Worm (Caenorhabditis elegans): Measurements from ENCODE around the gene C09G5.14.

Gene C09G5.14

ce11 chrII:10704575-10705170 is 18.3 kb downstream of the C09G5.14 start, which contains the start of gene col-39:
Gene col-39, plus strand, starts transcription at chrII:10704916.
- TF ChIP-seq lin-29 (GFP tag; IDR thresholded peaks at IDR 0.05) (no peak), daf-8 (GFP tag; IDR thresholded peaks at IDR 0.05) (no peak), hlh-30 (tag; optimal IDR thresholded peaks at IDR 0.05; ENCODE audit: insufficient read depth) (peak; percentile 17), ama-1 (optimal IDR thresholded peaks at IDR 0.05) (peak; percentile 32), mxl-2 (GFP tag; conservative IDR thresholded peaks at IDR 0.05) (no peak), dmd-9 (GFP tag; IDR thresholded peaks at IDR 0.05) (no peak), madf-5 (GFP tag; IDR thresholded peaks at IDR 0.05) (peak in 1 of 2 experiments; percentile 95; a peak in 2 of 4 replicates), daf-12 (tag; optimal IDR thresholded peaks at IDR 0.05) (no peak), F26F4.8 (GFP tag; conservative IDR thresholded peaks at IDR 0.05) (no peak), nhr-10 (tag; optimal IDR thresholded peaks at IDR 0.05) (no peak), duxl-1 (tag; optimal IDR thresholded peaks at IDR 0.05; ENCODE audit: poor library complexity) (no peak), nhr-25 (tag; optimal IDR thresholded peaks at IDR 0.05; ENCODE audit: borderline replicate concordance, insufficient read depth) (peak; percentile 34), R02D3.7 (tag; optimal IDR thresholded peaks at IDR 0.05) (no peak), spr-1 (tag; optimal IDR thresholded peaks at IDR 0.05) (no peak), dmd-6 (GFP tag; IDR thresholded peaks at IDR 0.05) (no peak), unc-62 (GFP tag; optimal IDR thresholded peaks at IDR 0.05 in 1 of 2) (peak in 1 of 2 experiments; percentile 88), unc-62 (tag; optimal IDR thresholded peaks at IDR 0.05) (no peak), nhr-102 (tag; optimal IDR thresholded peaks at IDR 0.05) (no peak), zfp-2 (tag; optimal IDR thresholded peaks at IDR 0.05) (no peak), ztf-7 (tag; optimal IDR thresholded peaks at IDR 0.05) (no peak), ceh-28 (tag; optimal IDR thresholded peaks at IDR 0.05) (no peak), tra-1 (GFP tag; IDR thresholded peaks at IDR 0.05) (no peak), ZK546.5 (tag; optimal IDR thresholded peaks at IDR 0.05) (no peak), aha-1 (tag) (no peak)

- TF ChIP-seq unc-62 (GFP tag; optimal IDR thresholded peaks at IDR 0.05 in 1 of 2) = peak in 1 of 2 experiments; percentile 82
- TF ChIP-seq unc-62 (tag; optimal IDR thresholded peaks at IDR 0.05) = no peak
- no peak for TF ChIP-seq dmd-8 (GFP tag; IDR thresholded peaks at IDR 0.05)
- peak; percentile 91 for TF ChIP-seq set-16 (GFP tag; IDR thresholded peaks at IDR 0.05)
- no peak for TF ChIP-seq nhr-237 (tag; optimal IDR thresholded peaks at IDR 0.05)
- TF ChIP-seq F10B5.3 (tag; optimal IDR thresholded peaks at IDR 0.05) = no peak
- TF ChIP-seq D1046.2 (GFP tag; IDR thresholded peaks at IDR 0.05) = 0 out of 2 replicates have a peak, but pooled peaks have one; percentile 10
Observed at ce11 chrII:10703594-10704384, 19.2 kb downstream of the C09G5.14 start, which contains the start of gene col-79. Gene col-79, plus strand, starts transcription at chrII:10703613.

DNA sequence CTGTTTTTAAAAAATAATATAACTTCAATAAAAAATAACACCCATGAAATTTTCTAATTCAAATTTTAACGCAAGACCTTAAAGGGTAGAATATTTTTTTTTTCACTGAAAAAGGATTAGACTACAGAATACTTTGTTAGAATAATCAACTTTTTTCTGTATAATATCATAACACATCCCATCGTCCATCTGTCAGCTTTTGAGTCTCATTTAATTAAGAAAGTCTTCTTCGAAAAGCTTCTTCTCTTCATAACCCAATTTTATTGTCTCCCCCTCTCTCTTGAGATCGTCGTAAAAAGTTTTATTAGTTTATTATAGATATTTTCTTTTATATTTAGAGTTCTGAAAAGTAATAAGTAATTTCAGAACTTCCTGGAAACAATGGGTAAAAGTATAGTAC is 26.9 kb downstream of the C09G5.14 start:
- TF ChIP-seq ces-1 (GFP tag; optimal IDR thresholded peaks at IDR 0.05) (peak; percentile 60), aha-1 (tag) (no peak)

ce11 chrII:10694713-10695112 is 28.3 kb downstream of the C09G5.14 start, which contains the start of gene lgc-57:
Gene lgc-57, plus strand, starts transcription at chrII:10695013.
- TF ChIP-seq unc-39 (tag; optimal IDR thresholded peaks at IDR 0.05) (no peak), ceh-44 (GFP tag; IDR thresholded peaks at IDR 0.05) (no peak), unc-130 (GFP tag; optimal IDR thresholded peaks at IDR 0.05) (no peak), ceh-28 (tag; optimal IDR thresholded peaks at IDR 0.05) (no peak), php-3 (GFP tag; IDR thresholded peaks at IDR 0.05) (no peak), pqm-1 (tag; optimal IDR thresholded peaks at IDR 0.05) (no peak), unc-62 (GFP tag; optimal IDR thresholded peaks at IDR 0.05 in 1 of 2) (no peak), unc-62 (tag; optimal IDR thresholded peaks at IDR 0.05) (no peak), duxl-1 (tag; optimal IDR thresholded peaks at IDR 0.05; ENCODE audit: poor library complexity) (no peak), tra-1 (GFP tag; IDR thresholded peaks at IDR 0.05) (no peak), dmd-6 (GFP tag; IDR thresholded peaks at IDR 0.05) (no peak), hif-1 (tag; optimal IDR thresholded peaks at IDR 0.05) (no peak), hlh-30 (tag; optimal IDR thresholded peaks at IDR 0.05; ENCODE audit: insufficient read depth) (no peak)
